Worm (Caenorhabditis elegans) whole organism, L1 larva: Measurements from ENCODE around the gene Y45F10B.13.
"Not testable (repeated sequence)": the region's sequence is repeated elsewhere in the genome, so short reads cannot be mapped to it uniquely, and the experiment has no call there.

ENCODE experiments used
- C04F5.9 ChIP-seq: sonication (generic microtip); optimal IDR thresholded peaks from 2 replicates; lab custom pipeline; 2016; ENCODE audit warnings: missing genetic modification characterization, missing compliant biosample characterization
- C34B4.2 ChIP-seq: sonication (generic microtip); optimal IDR thresholded peaks from 2 replicates; lab custom pipeline; 2017; ENCODE audit warnings: mild to moderate bottlenecking, missing genetic modification characterization, missing compliant biosample characterization
- alr-1 ChIP-seq: fragments of 200-800 bp; sonication (Bioruptor generic); optimal IDR thresholded peaks from 2 replicates; lab custom pipeline; 2018; ENCODE audit warnings: borderline replicate concordance, mild to moderate bottlenecking, missing genetic modification characterization, missing compliant biosample characterization
- ceh-63 ChIP-seq: fragments of 200-800 bp; sonication (Bioruptor generic); optimal IDR thresholded peaks from 2 replicates; lab custom pipeline; 2018; ENCODE audit warnings: mild to moderate bottlenecking, missing genetic modification characterization, missing compliant biosample characterization
- ceh-88 ChIP-seq: fragments of 200-800 bp; sonication (Bioruptor generic); IDR thresholded peaks from 2 replicates; pipeline ENCODE4 v1.3.6; 2022; ENCODE audit warnings: missing genetic modification characterization, missing compliant biosample characterization
- ceh-90 ChIP-seq: sonication (generic microtip); optimal IDR thresholded peaks from 2 replicates; lab custom pipeline; 2016; ENCODE audit warnings: missing genetic modification characterization, missing compliant biosample characterization
- egl-13 ChIP-seq: sonication (generic microtip); optimal IDR thresholded peaks from 2 replicates; lab custom pipeline; 2016; ENCODE audit warnings: missing genotype, missing genetic modification reagents, missing genetic modification characterization, missing compliant biosample characterization
- egl-27 ChIP-seq, 2 experiments: fragments of 150-350 bp in 1 of 2; sonication (generic microtip); optimal IDR thresholded peaks; 3 replicates each; lab custom pipeline; 2017 to 2018; ENCODE audit warnings: missing biosample characterization in 2 of 2, missing genetic modification characterization in 2 of 2, missing genetic modification reagents in 2 of 2
- elt-2 ChIP-seq: sonication (generic microtip); optimal IDR thresholded peaks from 2 replicates; lab custom pipeline; 2016; ENCODE audit warnings: missing genetic modification characterization, mild to moderate bottlenecking, inconsistent platforms, missing compliant biosample characterization, missing genetic modification reagents
- fkh-10 ChIP-seq: sonication (generic microtip); optimal IDR thresholded peaks from 2 replicates; lab custom pipeline; 2017; ENCODE audit warnings: missing biosample characterization, missing genetic modification reagents, missing genetic modification characterization
- grh-1 ChIP-seq: fragments of 200-800 bp; sonication (Bioruptor generic); IDR thresholded peaks from 2 replicates; pipeline ENCODE4 v1.3.6; 2022; ENCODE audit warnings: missing genetic modification reagents, missing genetic modification characterization, missing compliant biosample characterization
- hlh-17 ChIP-seq: fragments of 200-800 bp; sonication (Bioruptor generic); optimal IDR thresholded peaks from 2 replicates; lab custom pipeline; 2018; ENCODE audit warnings: missing genetic modification characterization, mild to moderate bottlenecking, missing compliant biosample characterization, moderate library complexity, borderline replicate concordance
- irx-1 ChIP-seq: sonication (generic microtip); optimal IDR thresholded peaks from 2 replicates; lab custom pipeline; 2016; ENCODE audit warnings: missing genetic modification characterization, missing compliant biosample characterization
- lin-13 ChIP-seq: fragments of 150-350 bp; optimal IDR thresholded peaks from 2 replicates; lab custom pipeline; 2014; ENCODE audit warnings: missing biosample characterization, missing genetic modification reagents, missing genetic modification characterization
- lin-14 ChIP-seq: fragments of 200-800 bp; sonication (Bioruptor generic); optimal IDR thresholded peaks from 2 replicates; lab custom pipeline; 2018; ENCODE audit warnings: mild to moderate bottlenecking, missing genetic modification characterization, moderate library complexity, missing compliant biosample characterization
- lin-35 ChIP-seq, 2 experiments: fragments of 150-350 bp; optimal IDR thresholded peaks; 2 replicates each; lab custom pipeline; 2014; ENCODE audit warnings: missing biosample characterization in 2 of 2, missing genetic modification characterization in 2 of 2, missing genetic modification reagents in 2 of 2
- nhr-11 ChIP-seq: fragments of 150-350 bp; optimal IDR thresholded peaks from 2 replicates; lab custom pipeline; 2014; ENCODE audit warnings: missing biosample characterization, missing genetic modification characterization
- nhr-12 ChIP-seq: sonication (generic microtip); optimal IDR thresholded peaks from 2 replicates; lab custom pipeline; 2017; ENCODE audit warnings: missing biosample characterization, missing genetic modification characterization
- nhr-237 ChIP-seq: fragments of 150-350 bp; optimal IDR thresholded peaks from 2 replicates; lab custom pipeline; 2014; ENCODE audit warnings: missing biosample characterization, missing genetic modification characterization
- nhr-71 ChIP-seq: sonication (generic microtip); optimal IDR thresholded peaks from 2 replicates; lab custom pipeline; 2016; ENCODE audit warnings: mild to moderate bottlenecking, missing genetic modification characterization, moderate library complexity, missing compliant biosample characterization
- nhr-76 ChIP-seq: sonication (generic microtip); optimal IDR thresholded peaks from 2 replicates; lab custom pipeline; 2017; ENCODE audit warnings: missing biosample characterization, missing genetic modification characterization
- nhr-85 ChIP-seq: sonication (generic microtip); peaks from one replicate; lab custom pipeline; 2016; ENCODE audit warnings: missing genetic modification characterization, inconsistent platforms, missing compliant biosample characterization
- pax-3 ChIP-seq: fragments of 200-800 bp; sonication (Bioruptor generic); optimal IDR thresholded peaks from 2 replicates; lab custom pipeline; 2018; ENCODE audit warnings: mild to moderate bottlenecking, missing genetic modification characterization, moderate library complexity, missing compliant biosample characterization
- skn-1 ChIP-seq: fragments of 150-350 bp; optimal IDR thresholded peaks from 2 replicates; lab custom pipeline; 2014; ENCODE audit warnings: missing biosample characterization, missing genetic modification characterization
- sox-4 ChIP-seq: sonication (generic microtip); optimal IDR thresholded peaks from 2 replicates; lab custom pipeline; 2016; ENCODE audit warnings: missing genetic modification characterization, missing compliant biosample characterization
- swsn-7 ChIP-seq: sonication (generic microtip); optimal IDR thresholded peaks from 2 replicates; lab custom pipeline; 2016; ENCODE audit warnings: missing genetic modification characterization, missing compliant biosample characterization
- tbx-2 ChIP-seq: sonication (generic microtip); optimal IDR thresholded peaks from 2 replicates; lab custom pipeline; 2016; ENCODE audit warnings: missing genetic modification characterization, missing compliant biosample characterization
- unc-30 ChIP-seq: sonication (generic microtip); optimal IDR thresholded peaks from 2 replicates; lab custom pipeline; 2017; ENCODE audit warnings: missing biosample characterization, missing genetic modification characterization
- unc-62 ChIP-seq: fragments of 150-350 bp; optimal IDR thresholded peaks from 2 replicates; lab custom pipeline; 2014; ENCODE audit warnings: missing biosample characterization, missing genetic modification reagents, missing genetic modification characterization
- unc-98 ChIP-seq: fragments of 200-800 bp; sonication (Bioruptor generic); IDR thresholded peaks from 2 replicates; pipeline ENCODE4 v1.3.6; 2022; ENCODE audit warnings: missing genetic modification characterization, missing compliant biosample characterization
- ztf-11 ChIP-seq, 2 experiments: sonication (generic microtip); optimal IDR thresholded peaks; 2 replicates each; lab custom pipeline; 2016 to 2017; ENCODE audit warnings: missing genetic modification characterization in 2 of 2, missing biosample characterization in 1 of 2, missing compliant biosample characterization in 1 of 2

Gene Y45F10B.13

DNA sequence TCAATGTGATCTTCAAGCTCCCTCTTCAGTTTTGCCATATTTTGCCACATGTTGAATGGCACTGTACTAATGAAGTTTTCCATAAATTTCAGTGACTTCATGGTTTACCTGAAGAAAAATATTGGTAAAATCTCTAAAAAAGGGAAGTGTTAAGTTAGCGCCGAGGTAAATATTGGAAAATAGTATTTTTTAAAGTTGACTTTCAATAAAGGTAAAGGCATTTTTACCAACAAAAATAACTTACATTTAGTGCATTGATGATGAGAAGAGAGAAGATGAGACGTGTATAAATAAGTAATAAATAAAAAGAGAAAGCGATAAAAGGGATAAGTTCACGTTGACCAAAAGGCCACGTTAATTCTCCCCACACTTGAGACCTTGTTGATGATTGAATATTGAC, 16.6 kb upstream of the Y45F10B.13 start, which contains the start of gene Y45F10B.8:
Gene Y45F10B.8, minus strand, starts transcription at position 101 of the 400 bp plus-strand sequence.
- not testable (repeated sequence) for TF ChIP-seq ztf-11 (tag; optimal IDR thresholded peaks at IDR 0.05; lab: Kevin White, UChicago); tbx-2 (tag; lab: Kevin White, UChicago); lin-35 (GFP tag; optimal IDR thresholded peaks at IDR 0.05; lab: Kevin White, UChicago)

- TF ChIP-seq ztf-11 (tag; optimal IDR thresholded peaks at IDR 0.05; lab: Kevin White, UChicago) (no peak), nhr-71 (tag; lab: Kevin White, UChicago) (no peak), unc-62 (GFP tag; lab: Kevin White, UChicago) (no peak), nhr-76 (no peak), grh-1 (GFP tag; lab: Robert Waterston, UW) (no peak), ceh-90 (tag; lab: Kevin White, UChicago) (no peak), C04F5.9 (tag; lab: Kevin White, UChicago) (no peak), egl-27 (tag; optimal IDR thresholded peaks at IDR 0.05; lab: Kevin White, UChicago) (no peak), pax-3 (tag; lab: Kevin White, UChicago) (no peak), ceh-63 (GFP tag; lab: Kevin White, UChicago) (no peak), nhr-237 (tag; lab: Kevin White, UChicago) (no peak)
These were observed 14.1 kb upstream of the Y45F10B.13 start for ce11 chrIV:13575673-13576072.

DNA sequence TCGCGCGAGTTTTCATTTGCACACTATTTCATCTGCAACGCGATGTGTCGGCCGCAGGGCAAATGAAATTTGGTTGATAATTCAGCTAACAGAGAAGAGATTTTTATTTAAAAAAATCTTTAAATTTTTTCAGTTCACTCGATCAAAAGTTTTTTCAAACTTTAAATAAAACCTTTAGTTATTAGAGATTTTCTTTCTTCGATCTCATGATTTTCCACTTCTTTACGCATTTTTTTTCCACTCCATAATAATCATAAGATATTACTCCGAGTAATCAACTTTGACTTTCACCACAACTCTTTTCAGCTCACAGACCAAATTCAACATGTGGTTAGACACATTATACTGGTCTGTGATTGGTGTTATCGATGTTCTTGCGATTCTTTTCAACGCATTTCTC, 13.2 kb upstream of the Y45F10B.13 start, which contains the start of gene srd-10:
Gene srd-10, plus strand, starts transcription at position 301 of the 400 bp plus-strand sequence.
- TF ChIP-seq nhr-85 (tag; lab: Kevin White, UChicago) = peak; percentile 24
- TF ChIP-seq swsn-7 (tag; lab: Kevin White, UChicago) = no peak

DNA sequence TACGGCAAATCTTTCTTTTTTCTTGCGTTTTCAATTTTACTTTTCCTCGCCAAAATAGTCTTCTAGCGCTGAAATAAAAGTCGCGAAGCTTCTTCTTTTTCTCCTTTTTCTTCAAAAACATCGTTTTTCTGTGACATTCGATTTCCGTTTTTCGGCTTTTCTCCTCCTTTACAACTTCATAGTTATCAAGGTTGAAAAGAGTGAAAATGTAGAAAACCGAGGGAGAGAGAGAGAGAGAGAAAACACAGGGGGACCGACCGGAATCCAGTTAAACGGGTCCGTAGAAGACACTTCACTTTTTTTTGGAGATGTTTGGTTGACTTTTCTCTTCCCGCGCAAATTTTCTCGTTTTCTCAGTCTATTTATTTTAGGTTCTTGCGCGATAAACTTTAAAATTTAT, 2.8 kb upstream of the Y45F10B.13 start:
- TF ChIP-seq lin-13 (no peak), elt-2 (no peak), unc-30 (tag; lab: Kevin White, UChicago) (no peak), sox-4 (tag; lab: Kevin White, UChicago) (no peak), C34B4.2 (no peak), lin-14 (GFP tag; lab: Kevin White, UChicago) (peak; percentile 49), ceh-63 (GFP tag; lab: Kevin White, UChicago) (no peak), nhr-11 (tag; lab: Kevin White, UChicago) (no peak), unc-98 (GFP tag; lab: Robert Waterston, UW) (no peak), alr-1 (tag; lab: Kevin White, UChicago) (no peak), tbx-2 (tag; lab: Kevin White, UChicago) (no peak), fkh-10 (GFP tag; lab: Kevin White, UChicago) (peak; percentile 80), egl-27 (tag; optimal IDR thresholded peaks at IDR 0.05; lab: Kevin White, UChicago) (no peak), hlh-17 (GFP tag; lab: Kevin White, UChicago) (no peak), nhr-12 (no peak), egl-13 (tag; lab: Kevin White, UChicago) (no peak)

DNA sequence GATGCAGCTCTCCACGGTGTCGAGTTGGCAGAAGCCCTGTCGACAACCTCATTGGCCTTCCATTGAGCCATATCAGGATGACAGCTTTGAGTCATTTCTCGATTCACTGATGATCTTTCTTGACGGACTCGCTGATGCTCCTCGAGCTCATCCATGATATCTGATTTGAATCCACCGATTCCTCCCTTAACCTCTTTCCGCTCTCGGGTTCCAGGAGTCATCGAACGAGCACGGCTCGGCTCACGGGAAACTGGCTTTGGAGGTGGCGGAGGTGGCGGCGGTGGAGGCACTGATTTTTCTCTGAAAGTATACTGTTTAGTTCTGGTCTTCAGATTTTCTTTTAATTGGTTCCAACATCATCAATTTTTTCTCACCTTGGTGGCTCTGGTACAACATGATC, 2.5 kb downstream of the Y45F10B.13 start:
- no peak for TF ChIP-seq irx-1 (tag; lab: Kevin White, UChicago)

DNA sequence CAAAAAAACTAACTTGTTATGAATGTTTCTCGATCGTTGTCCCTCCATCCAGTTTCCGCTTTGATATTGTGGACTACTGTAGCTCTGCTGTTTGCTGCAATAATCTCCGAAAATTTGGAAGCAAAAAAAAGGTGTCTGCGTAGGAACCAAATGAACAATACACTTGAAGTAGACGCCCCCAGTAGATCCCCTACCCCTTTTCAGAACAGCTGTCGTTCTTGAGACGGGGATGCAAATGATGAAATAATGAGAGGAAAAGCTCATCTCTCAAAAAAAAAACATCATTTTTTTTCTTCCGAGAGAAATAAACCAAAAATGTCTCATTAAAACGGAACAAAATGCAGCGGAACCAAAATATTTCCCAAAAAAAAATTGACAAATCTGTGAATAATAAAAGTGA, 4.1 kb downstream of the Y45F10B.13 start:
- TF ChIP-seq unc-30 (tag; lab: Kevin White, UChicago) (no peak), lin-14 (GFP tag; lab: Kevin White, UChicago) (peak; percentile 22), skn-1 (tag; lab: Kevin White, UChicago) (no peak), grh-1 (GFP tag; lab: Robert Waterston, UW) (no peak), ceh-88 (GFP tag; lab: Robert Waterston, UW) (no peak)
